Fruit fly (Drosophila melanogaster) whole organism, embryonic: ENCODE measurements around the gene RabX6.

ENCODE experiments used
- Awh ChIP-seq: fragments of 200-800 bp; sonication (Bioruptor generic); IDR thresholded peaks from 2 replicates; pipeline ENCODE4, ENCODE4 v1.3.6; 2022; ENCODE audit warnings: missing biosample characterization, missing genetic modification characterization
- CG10366 ChIP-seq: fragments of 200-800 bp; sonication (Bioruptor generic); IDR thresholded peaks from 2 replicates; pipeline ENCODE4 v1.3.6; 2022; ENCODE audit warnings: missing biosample characterization, missing genetic modification characterization
- CG10431 ChIP-seq: fragments of 200-800 bp; sonication (Bioruptor generic); optimal IDR thresholded peaks from 3 replicates; lab custom pipeline; 2018; ENCODE audit warnings: missing biosample characterization, mild to moderate bottlenecking, missing genetic modification characterization
- CG11695 ChIP-seq: fragments of 200-800 bp; sonication (Bioruptor generic); IDR thresholded peaks from 3 replicates; pipeline ENCODE4 v1.3.6; 2022; ENCODE audit warnings: missing biosample characterization, missing genetic modification characterization
- CG15479 ChIP-seq: fragments of 200-800 bp; sonication (Bioruptor generic); optimal IDR thresholded peaks from 3 replicates; lab custom pipeline; 2019; ENCODE audit warnings: missing biosample characterization, mild to moderate bottlenecking, missing genetic modification characterization, moderate library complexity
- CG17359 ChIP-seq: fragments of 200-800 bp; sonication (Bioruptor generic); optimal IDR thresholded peaks from 3 replicates; lab custom pipeline; 2018; ENCODE audit warnings: missing biosample characterization, mild to moderate bottlenecking, missing genetic modification characterization, moderate library complexity
- CG1832 ChIP-seq: fragments of 200-800 bp; sonication (Bioruptor generic); optimal IDR thresholded peaks from 2 replicates; lab custom pipeline; 2017; ENCODE audit warnings: missing biosample characterization, mild to moderate bottlenecking, missing genetic modification characterization, inconsistent platforms
- CG2116 ChIP-seq: fragments of 200-800 bp; sonication (Bioruptor generic); optimal IDR thresholded peaks from 3 replicates; lab custom pipeline; 2018; ENCODE audit warnings: missing biosample characterization, mild to moderate bottlenecking, missing genetic modification characterization
- CG31224 ChIP-seq: fragments of 200-800 bp; sonication (Bioruptor generic); IDR thresholded peaks from 2 replicates; pipeline ENCODE4 v1.3.6; 2022; ENCODE audit warnings: missing biosample characterization, missing genetic modification characterization
- CG33557 ChIP-seq: fragments of 200-800 bp; sonication (Bioruptor generic); optimal IDR thresholded peaks from 2 replicates; lab custom pipeline; 2019; ENCODE audit warnings: missing biosample characterization, mild to moderate bottlenecking, missing genetic modification characterization, moderate library complexity
- CG3726 ChIP-seq: fragments of 200-800 bp; sonication (Bioruptor generic); IDR thresholded peaks from 3 replicates; pipeline ENCODE4, ENCODE4 v1.3.6; 2022; ENCODE audit warnings: missing biosample characterization, missing genetic modification characterization
- CG5180 ChIP-seq: fragments of 200-800 bp; sonication (Bioruptor generic); optimal IDR thresholded peaks from 3 replicates; lab custom pipeline; 2017; ENCODE audit warnings: missing biosample characterization, missing genetic modification characterization, mild to moderate bottlenecking, moderate library complexity, missing genetic modification reagents
- CG6791 ChIP-seq: fragments of 200-800 bp; sonication (Bioruptor generic); IDR thresholded peaks from 3 replicates; pipeline ENCODE4 v1.3.6; 2022; ENCODE audit warnings: missing biosample characterization, missing genetic modification characterization; ENCODE audit not compliant: partially characterized antibody
- CG7556 ChIP-seq: fragments of 200-800 bp; sonication (Bioruptor generic); optimal IDR thresholded peaks from 2 replicates; lab custom pipeline; 2017; ENCODE audit warnings: missing biosample characterization, mild to moderate bottlenecking, missing genetic modification characterization
- CG8281 ChIP-seq: fragments of 200-800 bp; sonication (Bioruptor generic); optimal IDR thresholded peaks from 2 replicates; lab custom pipeline; 2018; ENCODE audit warnings: missing biosample characterization, mild to moderate bottlenecking, missing genetic modification characterization, moderate library complexity
- CG8290 ChIP-seq, 3 experiments: fragments of 200-800 bp; sonication (Bioruptor generic); optimal IDR thresholded peaks; 2 replicates each; lab custom pipeline; 2016 to 2019; ENCODE audit warnings: missing biosample characterization in 3 of 3, missing genetic modification characterization in 3 of 3, mild to moderate bottlenecking in 2 of 3, moderate library complexity in 1 of 3
- CG9437 ChIP-seq: fragments of 200-800 bp; sonication (Bioruptor generic); optimal IDR thresholded peaks from 2 replicates; lab custom pipeline; 2018; ENCODE audit warnings: missing biosample characterization, mild to moderate bottlenecking, missing genetic modification characterization
- CoRest ChIP-seq: fragments of 200-800 bp; sonication (Bioruptor generic); optimal IDR thresholded peaks from 3 replicates; lab custom pipeline; 2018; ENCODE audit warnings: missing biosample characterization, mild to moderate bottlenecking, missing genetic modification characterization, moderate library complexity
- Dip3 ChIP-seq: fragments of 200-800 bp; sonication (Bioruptor generic); optimal IDR thresholded peaks from 3 replicates; lab custom pipeline; 2016; ENCODE audit warnings: missing biosample characterization, missing genetic modification characterization
- Doc2 ChIP-seq: fragments of 200-800 bp; sonication (Bioruptor generic); IDR thresholded peaks from 2 replicates; pipeline ENCODE4 v1.3.6; 2022; ENCODE audit warnings: missing biosample characterization, missing genetic modification characterization
- Fer1 ChIP-seq: fragments of 200-800 bp; sonication (Bioruptor generic); optimal IDR thresholded peaks from 2 replicates; lab custom pipeline; 2017; ENCODE audit warnings: missing biosample characterization, mild to moderate bottlenecking, missing genetic modification characterization
- Hand ChIP-seq: fragments of 200-800 bp; sonication (Bioruptor generic); optimal IDR thresholded peaks from 2 replicates; lab custom pipeline; 2017; ENCODE audit warnings: mild to moderate bottlenecking, missing biosample characterization, missing genetic modification reagents, missing genetic modification characterization
- Med ChIP-seq: fragments of 200-800 bp; sonication (Bioruptor generic); peaks from one replicate; lab custom pipeline; 2016; ENCODE audit warnings: missing biosample characterization, missing genetic modification characterization, mild to moderate bottlenecking, inconsistent platforms, moderate library complexity
- Neu2 ChIP-seq: fragments of 200-800 bp; sonication (Bioruptor generic); optimal IDR thresholded peaks from 3 replicates; lab custom pipeline; 2016; ENCODE audit warnings: missing biosample characterization, missing genetic modification characterization, borderline replicate concordance
- Tbp ChIP-seq: fragments of >200 bp; optimal IDR thresholded peaks from 2 replicates; lab custom pipeline; 2018; ENCODE audit warnings: missing biosample characterization, missing genetic modification characterization
- Vsx1 ChIP-seq: fragments of 200-800 bp; sonication (Bioruptor generic); optimal IDR thresholded peaks from 2 replicates; lab custom pipeline; 2017; ENCODE audit warnings: missing biosample characterization, mild to moderate bottlenecking, missing genetic modification characterization, missing genetic modification reagents
- YL-1 ChIP-seq: fragments of 200-800 bp; sonication (Bioruptor generic); optimal IDR thresholded peaks from 3 replicates; lab custom pipeline; 2017; ENCODE audit warnings: missing biosample characterization, mild to moderate bottlenecking, missing genetic modification characterization
- amos ChIP-seq: fragments of 200-800 bp; sonication (Bioruptor generic); IDR thresholded peaks from 2 replicates; pipeline ENCODE4 v1.3.6; 2022; ENCODE audit warnings: missing biosample characterization, missing genetic modification characterization; ENCODE audit not compliant: partially characterized antibody
- croc ChIP-seq: fragments of 200-800 bp; sonication (Bioruptor generic); conservative IDR thresholded peaks from 3 replicates; pipeline ENCODE4 v1.3.6; 2022; ENCODE audit warnings: missing biosample characterization, missing genetic modification characterization
- exex ChIP-seq: fragments of 200-800 bp; sonication (Bioruptor generic); optimal IDR thresholded peaks from 4 replicates; lab custom pipeline; 2018; ENCODE audit warnings: missing biosample characterization, mild to moderate bottlenecking, missing genetic modification characterization, moderate library complexity
- ftz-f1 ChIP-seq: fragments of 200-800 bp; sonication (Bioruptor generic); optimal IDR thresholded peaks from 2 replicates; lab custom pipeline; 2016; ENCODE audit warnings: missing biosample characterization, missing genetic modification characterization
- gcm ChIP-seq: fragments of 200-800 bp; sonication (Bioruptor generic); optimal IDR thresholded peaks from 2 replicates; lab custom pipeline; 2019; ENCODE audit warnings: missing biosample characterization, mild to moderate bottlenecking, missing genetic modification characterization, moderate library complexity
- gem ChIP-seq: fragments of 200-800 bp; sonication (Bioruptor generic); optimal IDR thresholded peaks from 2 replicates; lab custom pipeline; 2019; ENCODE audit warnings: missing biosample characterization, mild to moderate bottlenecking, missing genetic modification characterization, moderate library complexity
- gt ChIP-seq: fragments of 200-800 bp; sonication (Bioruptor generic); IDR thresholded peaks from 2 replicates; pipeline ENCODE4 v1.3.6; 2022; ENCODE audit warnings: missing biosample characterization, missing genetic modification characterization
- hth ChIP-seq: fragments of >200 bp; optimal IDR thresholded peaks from 2 replicates; lab custom pipeline; 2017; ENCODE audit warnings: inconsistent platforms
- insv ChIP-seq, 2 experiments: fragments of 200-800 bp; sonication (Bioruptor generic); optimal IDR thresholded peaks; 3 replicates each; lab custom pipeline; 2016 to 2018; ENCODE audit warnings: missing biosample characterization in 2 of 2, missing genetic modification characterization in 2 of 2
- knrl ChIP-seq: fragments of 200-800 bp; sonication (Bioruptor generic); IDR thresholded peaks from 3 replicates; pipeline ENCODE4 v1.3.6; 2022; ENCODE audit warnings: missing biosample characterization, missing genetic modification characterization; ENCODE audit not compliant: partially characterized antibody
- mirr ChIP-seq: fragments of 200-800 bp; sonication (Bioruptor generic); optimal IDR thresholded peaks from 3 replicates; lab custom pipeline; 2018; ENCODE audit warnings: missing biosample characterization, mild to moderate bottlenecking, missing genetic modification characterization
- otp ChIP-seq: fragments of 200-800 bp; sonication (Bioruptor generic); IDR thresholded peaks from 3 replicates; pipeline ENCODE4, ENCODE4 v1.3.6; 2022; ENCODE audit warnings: missing biosample characterization, missing genetic modification characterization
- p53 ChIP-seq: fragments of 200-800 bp; sonication (Bioruptor generic); optimal IDR thresholded peaks from 2 replicates; lab custom pipeline; 2016; ENCODE audit warnings: missing biosample characterization, missing genetic modification characterization
- pfk ChIP-seq: fragments of 200-800 bp; sonication (Bioruptor generic); optimal IDR thresholded peaks from 2 replicates; lab custom pipeline; 2018; ENCODE audit warnings: missing biosample characterization, mild to moderate bottlenecking, missing genetic modification characterization, moderate library complexity
- salm ChIP-seq: fragments of 200-800 bp; sonication (Bioruptor generic); optimal IDR thresholded peaks from 2 replicates; lab custom pipeline; 2018; ENCODE audit warnings: missing biosample characterization, mild to moderate bottlenecking, missing genetic modification characterization
- slou ChIP-seq: fragments of 200-800 bp; sonication (Bioruptor generic); optimal IDR thresholded peaks from 3 replicates; lab custom pipeline; 2016; ENCODE audit warnings: missing biosample characterization, missing genetic modification characterization
- tin ChIP-seq: fragments of 200-800 bp; sonication (Bioruptor generic); optimal IDR thresholded peaks from 3 replicates; lab custom pipeline; 2016; ENCODE audit warnings: missing biosample characterization, missing genetic modification characterization
- tll ChIP-seq, 2 experiments: fragments of 200-800 bp in 1 of 2; fragments of >200 bp in 1 of 2; sonication (Bioruptor generic) in 1 of 2; optimal IDR thresholded peaks; 2 replicates each; lab custom pipeline; 2017 to 2019; ENCODE audit warnings: missing biosample characterization in 2 of 2, missing genetic modification characterization in 2 of 2, mild to moderate bottlenecking in 1 of 2, moderate library complexity in 1 of 2
- twi ChIP-seq: fragments of 200-800 bp; optimal IDR thresholded peaks from 2 replicates; lab custom pipeline; 2019; ENCODE audit warnings: missing biosample characterization, mild to moderate bottlenecking, missing genetic modification characterization, moderate library complexity
- zen ChIP-seq: fragments of 200-800 bp; sonication (Bioruptor generic); optimal IDR thresholded peaks from 3 replicates; lab custom pipeline; 2018; ENCODE audit warnings: missing biosample characterization, mild to moderate bottlenecking, missing genetic modification characterization, moderate library complexity

Gene RabX6

dm6 chr3L:733845-734697 lies 43.8 kb downstream of the RabX6 start (continued):
- TF ChIP-seq CG7556 (peak; percentile 76), pfk (GFP tag; lab: Kevin White, UChicago) (no peak), croc (no peak; the same call in 2 of the 3 replicates), CG1832 (no peak), insv (GFP tag; optimal IDR thresholded peaks at IDR 0.05; lab: Kevin White, UChicago) (no peak), hth (lab: Kevin White, UChicago) (no peak), knrl (no peak), CG31224 (GFP tag; lab: Robert Waterston, UW) (no peak), tin (no peak), slou (GFP tag; lab: Kevin White, UChicago) (no peak), amos (GFP tag; lab: Robert Waterston, UW) (no peak), Dip3 (GFP tag; lab: Kevin White, UChicago) (no peak), Tbp (no peak), Awh (GFP tag; lab: Robert Waterston, UW) (peak; percentile 66; the same call in 1 of the 2 replicates), exex (no peak), CG6791 (GFP tag; lab: Robert Waterston, UW) (no peak)

- TF ChIP-seq Vsx1 (GFP tag; lab: Kevin White, UChicago) (no peak), twi (tag; lab: Kevin White, UChicago) (peak; percentile 35), CG10431 (no peak), tll (GFP tag; optimal IDR thresholded peaks at IDR 0.05; lab: Kevin White, UChicago) (peak in 1 of 2 experiments; percentile 97), CG15479 (GFP tag; lab: Kevin White, UChicago) (peak; percentile 58), salm (no peak), otp (0 out of 3 replicates have a peak, but pooled peaks have one; percentile 15), gt (GFP tag; lab: Robert Waterston, UW) (peak; percentile 34; the same call in 1 of the 2 replicates), zen (peak; percentile 83)
Observed at dm6 chr3L:735315-735714, 45.0 kb downstream of the RabX6 start.

dm6 chr3L:735948-736347 lies 45.6 kb downstream of the RabX6 start:
- no peak for TF ChIP-seq CG33557 (GFP tag; lab: Kevin White, UChicago)
- TF ChIP-seq CG8281 (tag; lab: Kevin White, UChicago), result no peak
- no peak for TF ChIP-seq CG3726
- TF ChIP-seq CG8290 (GFP tag; optimal IDR thresholded peaks at IDR 0.05; lab: Kevin White, UChicago), result no peak
- peak in 1 of 2 experiments; percentile 9 for TF ChIP-seq CG8290 (tag; optimal IDR thresholded peaks at IDR 0.05; lab: Kevin White, UChicago)
- no peak for TF ChIP-seq gcm (GFP tag; lab: Kevin White, UChicago)
- no peak for TF ChIP-seq Neu2 (GFP tag; lab: Kevin White, UChicago)
- TF ChIP-seq gem, result peak; percentile 48
- peak; percentile 57 for TF ChIP-seq Med (GFP tag; lab: Kevin White, UChicago)
- TF ChIP-seq CG2116 (GFP tag; lab: Kevin White, UChicago), result no peak
- no peak for TF ChIP-seq p53 (GFP tag; lab: Kevin White, UChicago)
- TF ChIP-seq CG9437, result no peak
- TF ChIP-seq CoRest (tag; lab: Kevin White, UChicago), result peak; percentile 2
- no peak for TF ChIP-seq Fer1 (GFP tag; lab: Kevin White, UChicago)
- no peak for TF ChIP-seq CG5180 (GFP tag; lab: Kevin White, UChicago)
- no peak for TF ChIP-seq Doc2 (GFP tag; lab: Robert Waterston, UW)
- TF ChIP-seq Hand (GFP tag; lab: Kevin White, UChicago), result no peak
- TF ChIP-seq CG10366 (GFP tag; lab: Robert Waterston, UW), result no peak; the same call in 1 of the 2 replicates
- TF ChIP-seq mirr (GFP tag; lab: Kevin White, UChicago), result no peak
- TF ChIP-seq YL-1, result no peak
- no peak for TF ChIP-seq CG17359 (tag; lab: Kevin White, UChicago)
- TF ChIP-seq ftz-f1 (GFP tag; lab: Kevin White, UChicago), result no peak
- 0 out of 3 replicates have a peak, but pooled peaks have one; percentile 10 for TF ChIP-seq CG11695 (GFP tag; lab: Robert Waterston, UW)
